Worm (Caenorhabditis elegans) whole organism, early embryonic: Measurements from ENCODE around the gene lin-32.

ENCODE experiments used
- B0310.2 ChIP-seq: sonication (generic microtip); optimal IDR thresholded peaks from 2 replicates; lab custom pipeline; 2016; ENCODE audit warnings: mild to moderate bottlenecking, missing genetic modification characterization, missing compliant biosample characterization
- F13C5.2 ChIP-seq: sonication (generic microtip); optimal IDR thresholded peaks from 2 replicates; lab custom pipeline; 2017; ENCODE audit warnings: mild to moderate bottlenecking, missing genetic modification characterization, inconsistent platforms, missing compliant biosample characterization
- aly-1 ChIP-seq: sonication (generic microtip); optimal IDR thresholded peaks from 2 replicates; lab custom pipeline; 2016; ENCODE audit warnings: missing genetic modification characterization, missing compliant biosample characterization
- ama-1 ChIP-seq: fragments of 150-350 bp; optimal IDR thresholded peaks from 2 replicates; lab custom pipeline; 2014
- ceh-13 ChIP-seq: fragments of 200-800 bp; sonication (Bioruptor generic); optimal IDR thresholded peaks from 2 replicates; lab custom pipeline; 2018; ENCODE audit warnings: mild to moderate bottlenecking, missing genetic modification characterization, missing compliant biosample characterization
- ceh-36 ChIP-seq: sonication (generic microtip); optimal IDR thresholded peaks from 2 replicates; lab custom pipeline; 2016; ENCODE audit warnings: missing genetic modification characterization, inconsistent platforms, missing compliant biosample characterization
- ets-7 ChIP-seq: sonication (generic microtip); optimal IDR thresholded peaks from 2 replicates; lab custom pipeline; 2016; ENCODE audit warnings: missing genotype, missing genetic modification characterization, missing compliant biosample characterization
- flt-1 ChIP-seq: fragments of 200-800 bp; sonication (Bioruptor generic); IDR thresholded peaks from 2 replicates; pipeline ENCODE4 v1.3.6; 2022; ENCODE audit warnings: missing genetic modification characterization, missing compliant biosample characterization
- hmbx-1 ChIP-seq: sonication (generic microtip); optimal IDR thresholded peaks from 2 replicates; lab custom pipeline; 2016; ENCODE audit warnings: mild to moderate bottlenecking, missing genetic modification characterization, missing compliant biosample characterization
- hmg-4 ChIP-seq: fragments of 200-800 bp; sonication (Bioruptor generic); optimal IDR thresholded peaks from 2 replicates; lab custom pipeline; 2018; ENCODE audit warnings: mild to moderate bottlenecking, missing genetic modification characterization, missing compliant biosample characterization
- hnd-1 ChIP-seq: sonication (generic microtip); optimal IDR thresholded peaks from 2 replicates; lab custom pipeline; 2016; ENCODE audit warnings: missing genetic modification characterization, missing compliant biosample characterization
- pes-1 ChIP-seq: fragments of 200-800 bp; sonication (Bioruptor generic); IDR thresholded peaks from 2 replicates; pipeline ENCODE4 v1.3.6; 2022; ENCODE audit warnings: missing genetic modification reagents, missing genetic modification characterization, missing compliant biosample characterization
- scrt-1 ChIP-seq: fragments of 200-800 bp; sonication (Bioruptor generic); IDR thresholded peaks from 2 replicates; pipeline ENCODE4 v1.3.6; 2022; ENCODE audit warnings: missing genetic modification characterization, missing compliant biosample characterization
- sea-1 ChIP-seq: fragments of 200-800 bp; sonication (Bioruptor generic); conservative IDR thresholded peaks from 2 replicates; pipeline ENCODE4 v1.3.6; 2022; ENCODE audit warnings: missing genetic modification characterization, missing compliant biosample characterization
- tbx-11 ChIP-seq: fragments of 200-800 bp; sonication (Bioruptor generic); IDR thresholded peaks from 2 replicates; pipeline ENCODE4 v1.3.6; 2022; ENCODE audit warnings: missing genetic modification characterization, missing compliant biosample characterization
- tbx-37 ChIP-seq: fragments of 200-800 bp; sonication (Bioruptor generic); conservative IDR thresholded peaks from 2 replicates; pipeline ENCODE4 v1.3.6; 2022; ENCODE audit warnings: missing genetic modification reagents, missing genetic modification characterization, missing compliant biosample characterization
- tra-4 ChIP-seq: sonication (generic microtip); optimal IDR thresholded peaks from 2 replicates; lab custom pipeline; 2017; ENCODE audit warnings: missing genetic modification characterization, missing compliant biosample characterization

The lin-32 gene

ce11 chrX:2229305-2230172 is at the start of gene lin-32:
lin-32 (minus strand) TSS chrX:2230122.
- TF ChIP-seq hmbx-1 (tag; lab: Kevin White, UChicago) (no peak), flt-1 (no peak), pes-1 (no peak), sea-1 (GFP tag; lab: Robert Waterston, UW) (no peak), ceh-13 (GFP tag; lab: Kevin White, UChicago) (no peak), scrt-1 (GFP tag; lab: Robert Waterston, UW) (no peak), ama-1 (lab: Kevin White, UChicago) (no peak), tbx-37 (GFP tag; lab: Robert Waterston, UW) (no peak), hmg-4 (no peak)

- TF ChIP-seq tbx-37 (GFP tag; lab: Robert Waterston, UW) = no peak
- TF ChIP-seq scrt-1 (GFP tag; lab: Robert Waterston, UW) = no peak
- no peak for TF ChIP-seq hmg-4
- TF ChIP-seq sea-1 (GFP tag; lab: Robert Waterston, UW) = no peak
- TF ChIP-seq hnd-1 (tag; lab: Kevin White, UChicago) = no peak
- TF ChIP-seq hmbx-1 (tag; lab: Kevin White, UChicago) = no peak
- TF ChIP-seq ama-1 (lab: Kevin White, UChicago) = no peak
- no peak for TF ChIP-seq F13C5.2 (tag; lab: Kevin White, UChicago)
- TF ChIP-seq tra-4 = no peak
- no peak for TF ChIP-seq B0310.2 (tag; lab: Kevin White, UChicago)
- no peak for TF ChIP-seq tbx-11 (GFP tag; lab: Robert Waterston, UW)
- TF ChIP-seq ets-7 (tag; lab: Kevin White, UChicago) = no peak
- TF ChIP-seq aly-1 = no peak
- no peak for TF ChIP-seq ceh-36 (tag; lab: Kevin White, UChicago)
- no peak for TF ChIP-seq ceh-13 (GFP tag; lab: Kevin White, UChicago)
- no peak for TF ChIP-seq flt-1
Observed at ce11 chrX:2276000-2276399, 46.1 kb upstream of the lin-32 start.

ce11 chrX:2274237-2274636 is 44.3 kb upstream of the lin-32 start, which contains the start of gene AH9.4:
AH9.4 (minus strand) TSS chrX:2274337.
- no peak for TF ChIP-seq hnd-1 (tag; lab: Kevin White, UChicago)
- no peak for TF ChIP-seq flt-1
- no peak for TF ChIP-seq hmbx-1 (tag; lab: Kevin White, UChicago)

ce11 chrX:2271429-2271828 is 41.5 kb upstream of the lin-32 start:
- TF ChIP-seq hnd-1 (tag; lab: Kevin White, UChicago) = no peak
- TF ChIP-seq ceh-36 (tag; lab: Kevin White, UChicago) = no peak
- TF ChIP-seq scrt-1 (GFP tag; lab: Robert Waterston, UW) = no peak
- no peak for TF ChIP-seq hmbx-1 (tag; lab: Kevin White, UChicago)
- no peak for TF ChIP-seq F13C5.2 (tag; lab: Kevin White, UChicago)
- TF ChIP-seq ets-7 (tag; lab: Kevin White, UChicago) = no peak
- no peak for TF ChIP-seq B0310.2 (tag; lab: Kevin White, UChicago)
- no peak for TF ChIP-seq tra-4

ce11 chrX:2267956-2268355 is 38.0 kb upstream of the lin-32 start, which contains the start of gene AH9.6:
AH9.6 (minus strand) TSS chrX:2268138.
- TF ChIP-seq B0310.2 (tag; lab: Kevin White, UChicago) (no peak), tbx-37 (GFP tag; lab: Robert Waterston, UW) (no peak), hnd-1 (tag; lab: Kevin White, UChicago) (no peak), ceh-13 (GFP tag; lab: Kevin White, UChicago) (no peak)

- no peak for TF ChIP-seq hnd-1 (tag; lab: Kevin White, UChicago)
- no peak for TF ChIP-seq hmg-4
- TF ChIP-seq scrt-1 (GFP tag; lab: Robert Waterston, UW) = no peak
- no peak for TF ChIP-seq tbx-11 (GFP tag; lab: Robert Waterston, UW)
- no peak for TF ChIP-seq sea-1 (GFP tag; lab: Robert Waterston, UW)
- no peak for TF ChIP-seq ama-1 (lab: Kevin White, UChicago)
- no peak for TF ChIP-seq F13C5.2 (tag; lab: Kevin White, UChicago)
- TF ChIP-seq hmbx-1 (tag; lab: Kevin White, UChicago) = no peak
- TF ChIP-seq ceh-36 (tag; lab: Kevin White, UChicago) = no peak
- no peak for TF ChIP-seq tbx-37 (GFP tag; lab: Robert Waterston, UW)
Observed at ce11 chrX:2266777-2267176, 36.9 kb upstream of the lin-32 start.

ce11 chrX:2266366-2266765 is 36.4 kb upstream of the lin-32 start:
- no peak for TF ChIP-seq ama-1 (lab: Kevin White, UChicago)
- no peak for TF ChIP-seq pes-1
- no peak for TF ChIP-seq ceh-13 (GFP tag; lab: Kevin White, UChicago)
- no peak for TF ChIP-seq B0310.2 (tag; lab: Kevin White, UChicago)
- no peak for TF ChIP-seq sea-1 (GFP tag; lab: Robert Waterston, UW)
- no peak for TF ChIP-seq ceh-36 (tag; lab: Kevin White, UChicago)
- no peak for TF ChIP-seq scrt-1 (GFP tag; lab: Robert Waterston, UW)
- no peak for TF ChIP-seq ets-7 (tag; lab: Kevin White, UChicago)
- no peak for TF ChIP-seq flt-1
- TF ChIP-seq hmg-4 = no peak

ce11 chrX:2265069-2265468 is 35.1 kb upstream of the lin-32 start:
- TF ChIP-seq tbx-37 (GFP tag; lab: Robert Waterston, UW) = no peak
- no peak for TF ChIP-seq ceh-13 (GFP tag; lab: Kevin White, UChicago)
- no peak for TF ChIP-seq scrt-1 (GFP tag; lab: Robert Waterston, UW)
- TF ChIP-seq sea-1 (GFP tag; lab: Robert Waterston, UW) = no peak
- TF ChIP-seq aly-1 = no peak
- no peak for TF ChIP-seq ama-1 (lab: Kevin White, UChicago)
- no peak for TF ChIP-seq tbx-11 (GFP tag; lab: Robert Waterston, UW)
- TF ChIP-seq pes-1 = no peak
- TF ChIP-seq hnd-1 (tag; lab: Kevin White, UChicago) = no peak
- no peak for TF ChIP-seq B0310.2 (tag; lab: Kevin White, UChicago)
- no peak for TF ChIP-seq F13C5.2 (tag; lab: Kevin White, UChicago)
- no peak for TF ChIP-seq hmbx-1 (tag; lab: Kevin White, UChicago)
- TF ChIP-seq hmg-4 = no peak
